Fruit fly (Drosophila melanogaster) whole organism, embryonic: ENCODE measurements around the gene CG14244.

Source experiments
- B-H2 ChIP-seq: fragments of 200-800 bp; sonication (Bioruptor generic); optimal IDR thresholded peaks from 2 replicates; lab custom pipeline; 2018; ENCODE audit warnings: missing biosample characterization, mild to moderate bottlenecking, missing genetic modification characterization
- BtbVII ChIP-seq: fragments of 200-800 bp; sonication (Bioruptor generic); optimal IDR thresholded peaks from 3 replicates; lab custom pipeline; 2017; ENCODE audit warnings: missing biosample characterization, mild to moderate bottlenecking, missing genetic modification characterization
- CG1024 ChIP-seq: fragments of 200-800 bp; sonication (Bioruptor generic); IDR thresholded peaks from 2 replicates; pipeline ENCODE4 v1.3.6; 2022; ENCODE audit warnings: missing biosample characterization, missing genetic modification characterization
- CG11085 ChIP-seq: fragments of 200-800 bp; sonication (Bioruptor generic); IDR thresholded peaks from 2 replicates; pipeline ENCODE4 v1.3.6; 2022; ENCODE audit warnings: missing biosample characterization, missing genetic modification characterization
- CG11398 ChIP-seq: fragments of 200-800 bp; sonication (Bioruptor generic); optimal IDR thresholded peaks from 2 replicates; lab custom pipeline; 2016; ENCODE audit warnings: missing biosample characterization, missing genetic modification characterization
- CG11695 ChIP-seq: fragments of 200-800 bp; sonication (Bioruptor generic); IDR thresholded peaks from 3 replicates; pipeline ENCODE4 v1.3.6; 2022; ENCODE audit warnings: missing biosample characterization, missing genetic modification characterization
- CG14710 ChIP-seq: fragments of 200-800 bp; sonication (Bioruptor generic); optimal IDR thresholded peaks from 3 replicates; lab custom pipeline; 2019; ENCODE audit warnings: missing biosample characterization, mild to moderate bottlenecking, missing genetic modification characterization, moderate library complexity
- CG15011 ChIP-seq: fragments of 200-800 bp; sonication (Bioruptor generic); optimal IDR thresholded peaks from 3 replicates; lab custom pipeline; 2018; ENCODE audit warnings: missing biosample characterization, mild to moderate bottlenecking, missing genetic modification characterization
- CG16813 ChIP-seq: fragments of 200-800 bp; sonication (Bioruptor generic); IDR thresholded peaks from 3 replicates; pipeline ENCODE4 v1.3.6; 2022; ENCODE audit warnings: missing biosample characterization, missing genetic modification characterization; ENCODE audit not compliant: partially characterized antibody
- CG16863 ChIP-seq: fragments of 200-800 bp; sonication (Bioruptor generic); optimal IDR thresholded peaks from 3 replicates; lab custom pipeline; 2016; ENCODE audit warnings: missing biosample characterization, missing genetic modification characterization
- CG17802 ChIP-seq: fragments of 200-800 bp; sonication (Bioruptor generic); optimal IDR thresholded peaks from 2 replicates; lab custom pipeline; 2018; ENCODE audit warnings: missing biosample characterization, mild to moderate bottlenecking, missing genetic modification characterization, moderate library complexity
- CG31441 ChIP-seq: fragments of 200-800 bp; sonication (Bioruptor generic); IDR thresholded peaks from 2 replicates; pipeline ENCODE4 v1.3.6; 2022; ENCODE audit warnings: missing biosample characterization, missing genetic modification characterization
- CG33213 ChIP-seq: fragments of 200-800 bp; sonication (Bioruptor generic); optimal IDR thresholded peaks from 3 replicates; lab custom pipeline; 2016; ENCODE audit warnings: missing biosample characterization, missing genetic modification characterization
- CG3407 ChIP-seq: fragments of 200-800 bp; sonication (Bioruptor generic); optimal IDR thresholded peaks from 2 replicates; lab custom pipeline; 2018; ENCODE audit warnings: missing biosample characterization, mild to moderate bottlenecking, missing genetic modification characterization
- CG3838 ChIP-seq: fragments of 200-800 bp; sonication (Bioruptor generic); optimal IDR thresholded peaks from 3 replicates; lab custom pipeline; 2016; ENCODE audit warnings: missing biosample characterization, missing genetic modification characterization
- CG3995 ChIP-seq: fragments of 200-800 bp; sonication (Bioruptor generic); optimal IDR thresholded peaks from 3 replicates; lab custom pipeline; 2016; ENCODE audit warnings: missing biosample characterization, missing genetic modification characterization
- CG4820 ChIP-seq: fragments of 200-800 bp; sonication (Bioruptor generic); optimal IDR thresholded peaks from 3 replicates; lab custom pipeline; 2016; ENCODE audit warnings: missing biosample characterization, missing genetic modification characterization
- CG7987 ChIP-seq: fragments of 200-800 bp; sonication (Bioruptor generic); optimal IDR thresholded peaks from 2 replicates; lab custom pipeline; 2018; ENCODE audit warnings: missing biosample characterization, mild to moderate bottlenecking, missing genetic modification characterization, moderate library complexity
- CG8281 ChIP-seq: fragments of 200-800 bp; sonication (Bioruptor generic); optimal IDR thresholded peaks from 2 replicates; lab custom pipeline; 2018; ENCODE audit warnings: missing biosample characterization, mild to moderate bottlenecking, missing genetic modification characterization, moderate library complexity
- CG8478 ChIP-seq: fragments of >200 bp; optimal IDR thresholded peaks from 2 replicates; lab custom pipeline; 2018
- CG9437 ChIP-seq: fragments of 200-800 bp; sonication (Bioruptor generic); optimal IDR thresholded peaks from 2 replicates; lab custom pipeline; 2018; ENCODE audit warnings: missing biosample characterization, mild to moderate bottlenecking, missing genetic modification characterization
- CG9727 ChIP-seq: fragments of 200-800 bp; sonication (Bioruptor generic); optimal IDR thresholded peaks from 3 replicates; lab custom pipeline; 2017; ENCODE audit warnings: missing biosample characterization, mild to moderate bottlenecking, missing genetic modification characterization
- Dad ChIP-seq: fragments of 200-800 bp; sonication (Bioruptor generic); optimal IDR thresholded peaks from 3 replicates; lab custom pipeline; 2016; ENCODE audit warnings: missing biosample characterization, missing genetic modification characterization
- E2f2 ChIP-seq: fragments of 200-800 bp; sonication (Bioruptor generic); IDR thresholded peaks from 2 replicates; pipeline ENCODE4 v1.3.6; 2022; ENCODE audit warnings: missing biosample characterization, missing genetic modification characterization
- ERR ChIP-seq: fragments of 200-800 bp; sonication (Bioruptor generic); optimal IDR thresholded peaks from 2 replicates; lab custom pipeline; 2016; ENCODE audit warnings: missing biosample characterization, missing genetic modification characterization
- Hr78 ChIP-seq, 2 experiments: fragments of 200-800 bp in 1 of 2; fragments of >200 bp in 1 of 2; sonication (Bioruptor generic) in 1 of 2; optimal IDR thresholded peaks; 2 replicates each; lab custom pipeline; 2017 to 2019; ENCODE audit warnings: missing biosample characterization in 2 of 2, missing genetic modification characterization in 2 of 2, mild to moderate bottlenecking in 1 of 2, moderate library complexity in 1 of 2
- Meics ChIP-seq: fragments of 200-800 bp; sonication (Bioruptor generic); optimal IDR thresholded peaks from 2 replicates; lab custom pipeline; 2017; ENCODE audit warnings: missing biosample characterization, mild to moderate bottlenecking, missing genetic modification characterization
- Ptx1 ChIP-seq: fragments of 200-800 bp; sonication (Bioruptor generic); IDR thresholded peaks from 2 replicates; pipeline ENCODE4 v1.3.6; 2022; ENCODE audit warnings: missing biosample characterization, missing genetic modification characterization
- Six4 ChIP-seq: fragments of 200-800 bp; sonication (Bioruptor generic); optimal IDR thresholded peaks from 2 replicates; lab custom pipeline; 2016; ENCODE audit warnings: missing biosample characterization, missing genetic modification characterization
- Sox102F ChIP-seq: fragments of 200-800 bp; sonication (Bioruptor generic); optimal IDR thresholded peaks from 2 replicates; lab custom pipeline; 2018; ENCODE audit warnings: missing biosample characterization, mild to moderate bottlenecking, missing genetic modification characterization, moderate library complexity
- Sry-δ ChIP-seq: fragments of 200-800 bp; sonication (Bioruptor generic); optimal IDR thresholded peaks from 2 replicates; lab custom pipeline; 2016; ENCODE audit warnings: missing biosample characterization, missing genetic modification characterization
- aop ChIP-seq: fragments of 200-800 bp; sonication (Bioruptor generic); IDR thresholded peaks from 2 replicates; pipeline ENCODE4 v1.3.6; 2022; ENCODE audit warnings: missing biosample characterization, missing genetic modification characterization
- corto ChIP-seq: fragments of 200-800 bp; sonication (Bioruptor generic); optimal IDR thresholded peaks from 2 replicates; lab custom pipeline; 2016; ENCODE audit warnings: missing biosample characterization, mild to moderate bottlenecking, missing genetic modification characterization, moderate library complexity
- dmrt11E ChIP-seq: fragments of 200-800 bp; sonication (Bioruptor generic); optimal IDR thresholded peaks from 3 replicates; lab custom pipeline; 2018; ENCODE audit warnings: missing biosample characterization, mild to moderate bottlenecking, missing genetic modification characterization, moderate library complexity
- dmrt99B ChIP-seq: fragments of 200-800 bp; sonication (Bioruptor generic); optimal IDR thresholded peaks from 2 replicates; lab custom pipeline; 2018; ENCODE audit warnings: missing biosample characterization, mild to moderate bottlenecking, missing genetic modification characterization, moderate library complexity
- dpn ChIP-seq, 2 experiments: fragments of 200-800 bp; sonication (Bioruptor generic); optimal IDR thresholded peaks; 3 replicates each; lab custom pipeline; 2016; ENCODE audit warnings: missing biosample characterization in 2 of 2, missing genetic modification characterization in 2 of 2
- gcm ChIP-seq: fragments of 200-800 bp; sonication (Bioruptor generic); optimal IDR thresholded peaks from 2 replicates; lab custom pipeline; 2019; ENCODE audit warnings: missing biosample characterization, mild to moderate bottlenecking, missing genetic modification characterization, moderate library complexity
- ham ChIP-seq: fragments of 200-800 bp; sonication (Bioruptor generic); IDR thresholded peaks from 2 replicates; pipeline ENCODE4 v1.3.6; 2022; ENCODE audit warnings: missing biosample characterization, missing genetic modification characterization
- kah ChIP-seq: fragments of 200-800 bp; sonication (Bioruptor generic); optimal IDR thresholded peaks from 2 replicates; lab custom pipeline; 2018; ENCODE audit warnings: missing biosample characterization, mild to moderate bottlenecking, missing genetic modification characterization
- kay ChIP-seq: fragments of 200-800 bp; sonication (Bioruptor generic); optimal IDR thresholded peaks from 2 replicates; lab custom pipeline; 2016; ENCODE audit warnings: missing biosample characterization, missing genetic modification characterization
- mirr ChIP-seq: fragments of 200-800 bp; sonication (Bioruptor generic); optimal IDR thresholded peaks from 3 replicates; lab custom pipeline; 2018; ENCODE audit warnings: missing biosample characterization, mild to moderate bottlenecking, missing genetic modification characterization
- mld ChIP-seq: fragments of 200-800 bp; sonication (Bioruptor generic); IDR thresholded peaks from 3 replicates; pipeline ENCODE4 v1.3.6; 2022; ENCODE audit warnings: missing biosample characterization, missing genetic modification characterization; ENCODE audit not compliant: partially characterized antibody
- nau ChIP-seq: fragments of 200-800 bp; sonication (Bioruptor generic); optimal IDR thresholded peaks from 3 replicates; lab custom pipeline; 2017; ENCODE audit warnings: missing biosample characterization, mild to moderate bottlenecking, missing genetic modification characterization, missing genetic modification reagents
- rib ChIP-seq: fragments of 200-800 bp; sonication (Bioruptor generic); IDR thresholded peaks from 2 replicates; pipeline ENCODE4 v1.3.6; 2022; ENCODE audit warnings: missing biosample characterization, missing genetic modification characterization
- schlank ChIP-seq: fragments of 200-800 bp; sonication (Bioruptor generic); optimal IDR thresholded peaks from 2 replicates; lab custom pipeline; 2018; ENCODE audit warnings: missing biosample characterization, mild to moderate bottlenecking, missing genetic modification characterization
- slp2 ChIP-seq: fragments of 200-800 bp; sonication (Bioruptor generic); optimal IDR thresholded peaks from 2 replicates; lab custom pipeline; 2016; ENCODE audit warnings: missing biosample characterization, missing genetic modification characterization
- sob ChIP-seq: fragments of 200-800 bp; sonication (Bioruptor generic); IDR thresholded peaks from 2 replicates; pipeline ENCODE4 v1.3.6; 2022; ENCODE audit warnings: missing biosample characterization, missing genetic modification characterization
- toy ChIP-seq: fragments of 200-800 bp; sonication (Bioruptor generic); IDR thresholded peaks from 2 replicates; pipeline ENCODE4 v1.3.6; 2022; ENCODE audit warnings: missing biosample characterization, missing genetic modification characterization
- unc-4 ChIP-seq: fragments of 200-800 bp; sonication (Bioruptor generic); IDR thresholded peaks from 2 replicates; pipeline ENCODE4 v1.3.6; 2022; ENCODE audit warnings: missing biosample characterization, missing genetic modification characterization; ENCODE audit not compliant: partially characterized antibody
- wdn ChIP-seq: fragments of 200-800 bp; sonication (Bioruptor generic); IDR thresholded peaks from 2 replicates; pipeline ENCODE4 v1.3.6; 2022; ENCODE audit warnings: missing biosample characterization, missing genetic modification characterization
- zen ChIP-seq: fragments of 200-800 bp; sonication (Bioruptor generic); optimal IDR thresholded peaks from 3 replicates; lab custom pipeline; 2018; ENCODE audit warnings: missing biosample characterization, mild to moderate bottlenecking, missing genetic modification characterization, moderate library complexity

The CG14244 gene

dm6 chr3R:26714109-26714576 is 11.8 kb upstream of the CG14244 start, which contains the start of gene amon (continued):
- TF ChIP-seq BtbVII = peak; percentile 99
- peak; percentile 88 for TF ChIP-seq CG9437 (GFP tag; lab: Kevin White, UChicago)
- peak; percentile 93 for TF ChIP-seq CG3838 (GFP tag; lab: Kevin White, UChicago)
- TF ChIP-seq Hr78 (GFP tag; optimal IDR thresholded peaks at IDR 0.05; lab: Kevin White, UChicago) = peak in 1 of 2 experiments; percentile 74
- TF ChIP-seq sob = peak; percentile 99
- peak; percentile 99 for TF ChIP-seq dpn (GFP tag; optimal IDR thresholded peaks at IDR 0.05; lab: Kevin White, UChicago)
- TF ChIP-seq Dad (GFP tag; lab: Kevin White, UChicago) = peak; percentile 98
- peak; percentile 98 for TF ChIP-seq CG11695 (GFP tag; lab: Robert Waterston, UW)
- peak; percentile 98 for TF ChIP-seq slp2 (GFP tag; lab: Kevin White, UChicago)
- TF ChIP-seq Sry-δ (GFP tag; lab: Kevin White, UChicago) = peak; percentile 78
- peak; percentile 77 for TF ChIP-seq CG14710
- TF ChIP-seq kah (GFP tag; lab: Kevin White, UChicago) = peak; percentile 90
- peak; percentile 98 for TF ChIP-seq CG33213
- peak; percentile 79 for TF ChIP-seq CG3995 (GFP tag; lab: Kevin White, UChicago)
- TF ChIP-seq mirr = peak; percentile 99
- peak; percentile 97 for TF ChIP-seq ham (GFP tag; lab: Robert Waterston, UW)
- TF ChIP-seq gcm (GFP tag; lab: Kevin White, UChicago) = peak; percentile 93
- TF ChIP-seq dmrt11E (tag; lab: Kevin White, UChicago) = no peak
- TF ChIP-seq B-H2 (GFP tag; lab: Kevin White, UChicago) = peak; percentile 99
- peak; percentile 95 for TF ChIP-seq CG7987 (GFP tag; lab: Kevin White, UChicago)
- TF ChIP-seq CG16863 = peak; percentile 98
- TF ChIP-seq unc-4 (GFP tag; lab: Robert Waterston, UW) = no peak
- TF ChIP-seq zen = peak; percentile 87
- TF ChIP-seq CG4820 = peak; percentile 96
- peak; percentile 98 for TF ChIP-seq Sox102F (GFP tag; lab: Kevin White, UChicago)
- peak; percentile 98 for TF ChIP-seq CG15011 (GFP tag; lab: Kevin White, UChicago)
- peak; percentile 61 for TF ChIP-seq corto (GFP tag; lab: Kevin White, UChicago)
- peak; percentile 98 for TF ChIP-seq ERR
- peak; percentile 99 for TF ChIP-seq CG11085 (GFP tag; lab: Robert Waterston, UW)
- peak; percentile 97 for TF ChIP-seq CG9727 (GFP tag; lab: Kevin White, UChicago)
- peak; percentile 99 for TF ChIP-seq Meics (GFP tag; lab: Kevin White, UChicago)
- TF ChIP-seq CG8281 (tag; lab: Kevin White, UChicago) = peak; percentile 90
- peak; percentile 96 for TF ChIP-seq CG1024 (GFP tag; lab: Robert Waterston, UW)
- TF ChIP-seq CG11398 (GFP tag; lab: Kevin White, UChicago) = peak; percentile 97
- peak; percentile 99 for TF ChIP-seq rib
- TF ChIP-seq toy (GFP tag; lab: Robert Waterston, UW) = peak; percentile 97
- peak; percentile 84 for TF ChIP-seq E2f2 (GFP tag; lab: Robert Waterston, UW)
- TF ChIP-seq Six4 (GFP tag; lab: Kevin White, UChicago) = peak; percentile 97
- TF ChIP-seq nau (GFP tag; lab: Kevin White, UChicago) = peak; percentile 98
- TF ChIP-seq mld (GFP tag; lab: Robert Waterston, UW) = no peak
- peak; percentile 99 for TF ChIP-seq Ptx1
- TF ChIP-seq CG3407 = peak; percentile 92
- TF ChIP-seq wdn (GFP tag; lab: Robert Waterston, UW) = peak; percentile 99
- peak; percentile 97 for TF ChIP-seq CG31441
- TF ChIP-seq kay (GFP tag; lab: Kevin White, UChicago) = peak; percentile 98
- TF ChIP-seq CG8478 (lab: Kevin White, UChicago) = no peak
- TF ChIP-seq CG17802 (tag; lab: Kevin White, UChicago) = peak; percentile 80
- no peak for TF ChIP-seq CG16813
- TF ChIP-seq dmrt99B (tag; lab: Kevin White, UChicago) = peak; percentile 98
- TF ChIP-seq aop (GFP tag; lab: Robert Waterston, UW) = peak; percentile 91
- TF ChIP-seq schlank (tag; lab: Kevin White, UChicago) = peak; percentile 99
